Fruit fly (Drosophila melanogaster) S2 (cell line): ENCODE data around the gene CG31688.

Experiments
- CG8478 ChIP-seq: fragments of >200 bp; optimal IDR thresholded peaks from 2 replicates; lab custom pipeline; 2018
- CTCF ChIP-seq, 2 experiments: fragments of >200 bp; optimal IDR thresholded peaks; 2 replicates each; lab custom pipeline; 2018

dm6 chr2L:20476718-20477277 is 50.8 kb downstream of the CG31688 start:
- TF ChIP-seq CTCF (optimal IDR thresholded peaks at IDR 0.05; lab: Kevin White, UChicago) (no peak), CG8478 (lab: Kevin White, UChicago) (no peak)
